Worm (Caenorhabditis elegans) whole organism, L4 larva: ENCODE results near the gene R08A2.9.

Experiments used
- D1046.2 ChIP-seq: fragments of 200-800 bp; sonication (Bioruptor generic); IDR thresholded peaks from 2 replicates; pipeline ENCODE4 v1.3.6; 2022; ENCODE audit warnings: missing genetic modification characterization, missing compliant biosample characterization
- R02D3.7 ChIP-seq: fragments of 150-350 bp; sonication (generic microtip); optimal IDR thresholded peaks from 3 replicates; lab custom pipeline; 2014; ENCODE audit warnings: missing biosample characterization, missing genetic modification characterization
- ZK546.5 ChIP-seq, 2 experiments: sonication (generic microtip); optimal IDR thresholded peaks; 2 replicates each; lab custom pipeline; 2017; ENCODE audit warnings: missing biosample characterization in 2 of 2, missing genetic modification characterization in 2 of 2
- ceh-82 ChIP-seq: sonication (generic microtip); optimal IDR thresholded peaks from 2 replicates; lab custom pipeline; 2017; ENCODE audit warnings: missing biosample characterization, missing genetic modification characterization
- duxl-1 ChIP-seq: sonication (generic microtip); optimal IDR thresholded peaks from 2 replicates; lab custom pipeline; 2016; ENCODE audit warnings: mild to moderate bottlenecking, missing genetic modification characterization, moderate library complexity, missing compliant biosample characterization; ENCODE audit not compliant: poor library complexity
- lin-39 ChIP-seq: fragments of 150-350 bp; optimal IDR thresholded peaks from 2 replicates; lab custom pipeline; 2014; ENCODE audit warnings: missing biosample characterization, missing genetic modification reagents, missing genetic modification characterization
- mep-1 ChIP-seq: fragments of 150-350 bp; sonication (generic microtip); optimal IDR thresholded peaks from 3 replicates; lab custom pipeline; 2014; ENCODE audit warnings: missing biosample characterization, missing genetic modification characterization
- nhr-6 ChIP-seq: fragments of 150-350 bp; optimal IDR thresholded peaks from 2 replicates; lab custom pipeline; 2014; ENCODE audit warnings: missing biosample characterization, missing genetic modification characterization
- pha-4 ChIP-seq, 2 experiments: fragments of 150-350 bp in 1 of 2; fragments of 200-800 bp in 1 of 2; sonication (Bioruptor generic) in 1 of 2; IDR thresholded peaks in 1 of 2; optimal IDR thresholded peaks in 1 of 2; 2 replicates each; pipeline versions ENCODE4 v1.3.6 to Lab custom; 2014 to 2022; ENCODE audit warnings: missing genetic modification characterization in 2 of 2, missing genetic modification reagents in 2 of 2, missing biosample characterization in 1 of 2, missing compliant biosample characterization in 1 of 2
- pqm-1 ChIP-seq: sonication (generic microtip); optimal IDR thresholded peaks from 2 replicates; lab custom pipeline; 2017; ENCODE audit warnings: missing biosample characterization, missing genetic modification characterization
- sdz-12 ChIP-seq: fragments of 200-800 bp; sonication (Bioruptor generic); optimal IDR thresholded peaks from 2 replicates; lab custom pipeline; 2018; ENCODE audit warnings: mild to moderate bottlenecking, missing genetic modification characterization, missing compliant biosample characterization

ce11 chrV:14665728-14666127 lies 42.3 kb upstream of the R08A2.9 start, which contains the start of gene C47E8.1:
- no peak for TF ChIP-seq pqm-1
- TF ChIP-seq R02D3.7 (tag; lab: Kevin White, UChicago) = no peak
- TF ChIP-seq pha-4 (GFP tag; IDR thresholded peaks at IDR 0.05; lab: Robert Waterston, UW) = no peak
- no peak for TF ChIP-seq pha-4 (tag; optimal IDR thresholded peaks at IDR 0.05; lab: Kevin White, UChicago)
- TF ChIP-seq lin-39 (tag; lab: Kevin White, UChicago) = no peak
- no peak for TF ChIP-seq sdz-12
- no peak for TF ChIP-seq nhr-6 (tag; lab: Kevin White, UChicago)
- no peak for TF ChIP-seq duxl-1 (tag; lab: Kevin White, UChicago)
- no peak for TF ChIP-seq ceh-82 (tag; lab: Kevin White, UChicago)
- TF ChIP-seq D1046.2 (GFP tag; lab: Robert Waterston, UW) = no peak
- no peak for TF ChIP-seq mep-1 (tag; lab: Kevin White, UChicago)
- TF ChIP-seq ZK546.5 (tag; optimal IDR thresholded peaks at IDR 0.05; lab: Kevin White, UChicago) = no peak
